Worm (Caenorhabditis elegans): ENCODE measurements around the gene nhx-4.

nhx-4 gene

ce11 chrX:6956299-6956698, 42.2 kb downstream of the nhx-4 start, which contains the start of gene inx-1:
Gene inx-1, minus strand, starts transcription at chrX:6956399.
- TF ChIP-seq unc-62 (GFP tag; optimal IDR thresholded peaks at IDR 0.05), result no peak

- no peak for TF ChIP-seq unc-62 (GFP tag; optimal IDR thresholded peaks at IDR 0.05)
Observed at ce11 chrX:6958914-6959313, 44.8 kb downstream of the nhx-4 start.

ce11 chrX:6959534-6959933, 45.4 kb downstream of the nhx-4 start:
- TF ChIP-seq unc-62 (GFP tag; optimal IDR thresholded peaks at IDR 0.05), result no peak

ce11 chrX:6962347-6962746, 48.3 kb downstream of the nhx-4 start:
- no peak for TF ChIP-seq unc-62 (GFP tag; optimal IDR thresholded peaks at IDR 0.05)

ce11 chrX:6963842-6964241, 49.8 kb downstream of the nhx-4 start:
- no peak for TF ChIP-seq unc-62 (GFP tag; optimal IDR thresholded peaks at IDR 0.05)

ce11 chrX:6967057-6967456, 53.0 kb downstream of the nhx-4 start, which contains the start of gene F01E11.3:
Gene F01E11.3, plus strand, starts transcription at chrX:6967357.
- TF ChIP-seq unc-62 (GFP tag; optimal IDR thresholded peaks at IDR 0.05), result no peak

- TF ChIP-seq unc-62 (GFP tag; optimal IDR thresholded peaks at IDR 0.05), result no peak
Observed at ce11 chrX:6968553-6968952, 54.5 kb downstream of the nhx-4 start.

- TF ChIP-seq unc-62 (GFP tag; optimal IDR thresholded peaks at IDR 0.05), result no peak
Observed at ce11 chrX:6970134-6970533, 56.0 kb downstream of the nhx-4 start.

All from whole organism, dauer.